Worm (Caenorhabditis elegans): ENCODE data around the gene H03G16.6.

DNA sequence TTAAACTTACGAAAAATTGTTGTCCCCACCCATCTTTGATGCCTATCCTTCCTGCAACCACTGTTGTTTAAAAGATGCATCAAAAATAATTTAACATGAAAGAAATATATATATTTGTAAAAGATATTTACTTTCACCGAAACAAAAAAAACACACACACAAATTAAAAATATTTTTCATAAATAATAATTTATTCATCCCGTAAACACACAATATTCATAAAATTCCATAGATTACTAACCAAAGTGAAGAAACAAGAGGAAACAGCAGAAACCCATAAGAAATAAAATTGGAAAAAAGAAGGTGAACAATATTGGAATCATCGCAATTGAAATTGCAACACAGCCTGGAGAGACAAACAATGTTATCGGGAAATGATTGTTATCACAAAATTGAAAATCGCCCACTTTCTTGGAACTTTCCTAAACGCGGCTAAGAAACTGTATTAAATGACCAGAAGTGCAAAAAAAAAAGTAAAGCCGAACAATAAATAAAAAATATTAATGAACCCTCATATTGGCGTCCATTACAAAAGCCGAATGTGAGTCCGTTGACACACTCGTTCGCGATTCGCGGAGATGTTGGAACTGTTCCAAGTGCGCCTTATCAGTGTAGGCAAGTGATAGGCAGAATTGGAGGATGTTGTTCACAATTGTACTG lies 48.5 kb upstream of the H03G16.6 start, which contains the start of gene slc-25A18.1:
- TF ChIP-seq F57A8.1 (GFP tag; optimal IDR thresholded peaks at IDR 0.05) (no peak), Y95B8A.8 (GFP tag; IDR thresholded peaks at IDR 0.05) (no peak), nhr-179 (tag; optimal IDR thresholded peaks at IDR 0.05) (no peak), ceh-100 (GFP tag; IDR thresholded peaks at IDR 0.05) (no peak), F39B2.1 (GFP tag; IDR thresholded peaks at IDR 0.05) (no peak), nfya-1 (tag; optimal IDR thresholded peaks at IDR 0.05; ENCODE audit: borderline replicate concordance, insufficient read depth) (no peak), ztf-25 (GFP tag; IDR thresholded peaks at IDR 0.05) (no peak), madf-6 (GFP tag; IDR thresholded peaks at IDR 0.05) (no peak)

Data from whole organism, young adult.